Worm (Caenorhabditis elegans) whole organism, L4/young adult: ENCODE data around the gene srab-23.

Source experiments
- dao-5 ChIP-seq: sonication (generic microtip); optimal IDR thresholded peaks from 2 replicates; lab custom pipeline; 2016; ENCODE audit warnings: missing genotype, missing genetic modification characterization, moderate library complexity, missing compliant biosample characterization
- him-1 ChIP-seq: sonication (generic microtip); optimal IDR thresholded peaks from 2 replicates; lab custom pipeline; 2016; ENCODE audit warnings: missing genotype, missing genetic modification reagents, missing genetic modification characterization, missing compliant biosample characterization

ce11 chrV:2050790-2051189 is 15.3 kb upstream of the srab-23 start:
- TF ChIP-seq dao-5 (no peak), him-1 (tag; lab: Kevin White, UChicago) (no peak)
